Worm (Caenorhabditis elegans) whole organism, young adult: Measurements from ENCODE around the gene F31F7.2.

Experiments
- B0261.1 ChIP-seq: sonication (generic microtip); optimal IDR thresholded peaks from 2 replicates; lab custom pipeline; 2016; ENCODE audit warnings: mild to moderate bottlenecking, missing genetic modification characterization, moderate library complexity, missing compliant biosample characterization
- F22D6.2 ChIP-seq: sonication (generic microtip); optimal IDR thresholded peaks from 2 replicates; lab custom pipeline; 2016; ENCODE audit warnings: mild to moderate bottlenecking, missing genetic modification characterization, missing compliant biosample characterization
- F23B12.7 ChIP-seq: sonication (generic microtip); optimal IDR thresholded peaks from 2 replicates; lab custom pipeline; 2017; ENCODE audit warnings: missing genetic modification characterization, mild to moderate bottlenecking, missing compliant biosample characterization, antibody characterized with exemption, moderate library complexity; ENCODE audit not compliant: insufficient read depth
- F33H1.4 ChIP-seq: fragments of 200-800 bp; sonication (Bioruptor generic); IDR thresholded peaks from 2 replicates; pipeline ENCODE4 v1.3.6; 2022; ENCODE audit warnings: missing genetic modification reagents, missing genetic modification characterization, missing compliant biosample characterization
- K11D2.4 ChIP-seq: fragments of 200-800 bp; sonication (Bioruptor generic); IDR thresholded peaks from 2 replicates; pipeline ENCODE4 v1.3.6; 2022; ENCODE audit warnings: missing genetic modification reagents, missing genetic modification characterization, missing compliant biosample characterization
- T26A5.8 ChIP-seq: sonication (generic microtip); optimal IDR thresholded peaks from 2 replicates; lab custom pipeline; 2016; ENCODE audit warnings: missing genetic modification characterization, missing compliant biosample characterization
- Y53F4B.3 ChIP-seq: fragments of 200-800 bp; sonication (Bioruptor generic); IDR thresholded peaks from 2 replicates; pipeline ENCODE4 v1.3.6; 2022; ENCODE audit warnings: missing genetic modification reagents, missing genetic modification characterization, missing compliant biosample characterization
- Y79H2A.3 ChIP-seq: fragments of 200-800 bp; sonication (Bioruptor generic); conservative IDR thresholded peaks from 2 replicates; pipeline ENCODE4 v1.3.6; 2022; ENCODE audit warnings: missing genetic modification reagents, missing genetic modification characterization, missing compliant biosample characterization
- Y95B8A.8 ChIP-seq: fragments of 200-800 bp; sonication (Bioruptor generic); IDR thresholded peaks from 2 replicates; pipeline ENCODE4 v1.3.6; 2022; ENCODE audit warnings: missing genetic modification reagents, missing genetic modification characterization, missing compliant biosample characterization
- ZK185.1 ChIP-seq: sonication (generic microtip); optimal IDR thresholded peaks from 2 replicates; lab custom pipeline; 2016; ENCODE audit warnings: mild to moderate bottlenecking, missing genetic modification characterization, missing compliant biosample characterization; ENCODE audit not compliant: poor library complexity, severe bottlenecking
- aptf-2 ChIP-seq: fragments of 200-800 bp; sonication (Bioruptor generic); conservative IDR thresholded peaks from 2 replicates; pipeline ENCODE4 v1.3.6; 2022; ENCODE audit warnings: missing genetic modification reagents, missing genetic modification characterization, missing compliant biosample characterization
- aptf-3 ChIP-seq: fragments of 200-800 bp; sonication (Bioruptor generic); IDR thresholded peaks from 2 replicates; pipeline ENCODE4 v1.3.6; 2022; ENCODE audit warnings: missing genetic modification characterization, missing compliant biosample characterization
- cebp-2 ChIP-seq: fragments of 200-800 bp; sonication (Bioruptor generic); IDR thresholded peaks from 2 replicates; pipeline ENCODE4 v1.3.6; 2022; ENCODE audit warnings: missing genetic modification characterization, missing compliant biosample characterization
- ceh-40 ChIP-seq: fragments of 200-800 bp; sonication (Bioruptor generic); IDR thresholded peaks from 2 replicates; pipeline ENCODE4 v1.3.6; 2022; ENCODE audit warnings: missing genetic modification characterization, missing compliant biosample characterization
- chd-7 ChIP-seq: sonication (generic microtip); optimal IDR thresholded peaks from 2 replicates; lab custom pipeline; 2016; ENCODE audit warnings: mild to moderate bottlenecking, missing genetic modification characterization, moderate library complexity, missing compliant biosample characterization
- die-1 ChIP-seq: sonication (generic microtip); optimal IDR thresholded peaks from 2 replicates; lab custom pipeline; 2016; ENCODE audit warnings: missing genotype, mild to moderate bottlenecking, missing genetic modification characterization, missing compliant biosample characterization
- dpff-1 ChIP-seq: sonication (generic microtip); optimal IDR thresholded peaks from 2 replicates; lab custom pipeline; 2017; ENCODE audit warnings: mild to moderate bottlenecking, missing genetic modification characterization, missing compliant biosample characterization
- dpl-1 ChIP-seq: fragments of 150-350 bp; optimal IDR thresholded peaks from 2 replicates; lab custom pipeline; 2014; ENCODE audit warnings: missing biosample characterization, missing genetic modification reagents, missing genetic modification characterization
- gei-17 ChIP-seq: fragments of 200-800 bp; sonication (Bioruptor generic); optimal IDR thresholded peaks from 2 replicates; lab custom pipeline; 2018; ENCODE audit warnings: mild to moderate bottlenecking, missing genetic modification characterization, missing compliant biosample characterization
- hlh-26 ChIP-seq: fragments of 200-800 bp; sonication (Bioruptor generic); conservative IDR thresholded peaks from 2 replicates; pipeline ENCODE4 v1.3.6; 2022; ENCODE audit warnings: missing genetic modification reagents, missing genetic modification characterization, missing compliant biosample characterization
- hmg-1.2 ChIP-seq: fragments of 200-800 bp; sonication (Bioruptor generic); IDR thresholded peaks from 2 replicates; pipeline ENCODE4 v1.3.6; 2022; ENCODE audit warnings: missing genetic modification reagents, missing genetic modification characterization, missing compliant biosample characterization
- hmg-20 ChIP-seq: fragments of 200-800 bp; sonication (Bioruptor generic); IDR thresholded peaks from 2 replicates; pipeline ENCODE4 v1.3.6; 2022; ENCODE audit warnings: missing genetic modification reagents, missing genetic modification characterization, missing compliant biosample characterization
- lag-1 ChIP-seq: fragments of 200-800 bp; sonication (Bioruptor generic); IDR thresholded peaks from 2 replicates; pipeline ENCODE4 v1.3.6; 2022; ENCODE audit warnings: missing genetic modification reagents, missing genetic modification characterization, missing compliant biosample characterization
- let-526 ChIP-seq: fragments of 200-800 bp; sonication (Bioruptor generic); IDR thresholded peaks from 2 replicates; pipeline ENCODE4 v1.3.6; 2022; ENCODE audit warnings: missing genetic modification reagents, missing genetic modification characterization, missing compliant biosample characterization
- lin-26 ChIP-seq: fragments of 200-800 bp; sonication (Bioruptor generic); IDR thresholded peaks from 2 replicates; pipeline ENCODE4 v1.3.6; 2022; ENCODE audit warnings: missing genetic modification reagents, missing genetic modification characterization, missing compliant biosample characterization
- lin-35 ChIP-seq, 3 experiments: fragments of 150-350 bp in 2 of 3; sonication (generic microtip) in 1 of 3; optimal IDR thresholded peaks; 2 replicates each; lab custom pipeline; 2014 to 2018; ENCODE audit warnings: missing biosample characterization in 3 of 3, missing genetic modification characterization in 3 of 3, missing genetic modification reagents in 3 of 3
- lsl-1 ChIP-seq: fragments of 200-800 bp; sonication (Bioruptor generic); optimal IDR thresholded peaks from 2 replicates; lab custom pipeline; 2018; ENCODE audit warnings: mild to moderate bottlenecking, missing genetic modification characterization, moderate library complexity, missing compliant biosample characterization
- madf-10 ChIP-seq: sonication (generic microtip); optimal IDR thresholded peaks from 2 replicates; lab custom pipeline; 2016; ENCODE audit warnings: mild to moderate bottlenecking, missing genetic modification characterization, missing compliant biosample characterization
- madf-6 ChIP-seq: fragments of 200-800 bp; sonication (Bioruptor generic); IDR thresholded peaks from 2 replicates; pipeline ENCODE4 v1.3.6; 2022; ENCODE audit warnings: missing genetic modification reagents, missing genetic modification characterization, missing compliant biosample characterization
- mel-28 ChIP-seq: sonication (generic microtip); optimal IDR thresholded peaks from 2 replicates; lab custom pipeline; 2016; ENCODE audit warnings: borderline replicate concordance, mild to moderate bottlenecking, missing genetic modification characterization, missing compliant biosample characterization
- nhr-120 ChIP-seq: fragments of 200-800 bp; sonication (Bioruptor generic); IDR thresholded peaks from 2 replicates; pipeline ENCODE4 v1.3.6; 2022; ENCODE audit warnings: missing genetic modification characterization, missing compliant biosample characterization
- nhr-179 ChIP-seq: sonication (generic microtip); optimal IDR thresholded peaks from 2 replicates; lab custom pipeline; 2016; ENCODE audit warnings: mild to moderate bottlenecking, missing genetic modification characterization, missing compliant biosample characterization
- nhr-90 ChIP-seq: sonication (generic microtip); optimal IDR thresholded peaks from 2 replicates; lab custom pipeline; 2016; ENCODE audit warnings: missing genotype, mild to moderate bottlenecking, missing genetic modification characterization, missing compliant biosample characterization
- pbrm-1 ChIP-seq: fragments of 200-800 bp; sonication (Bioruptor generic); IDR thresholded peaks from 2 replicates; pipeline ENCODE4 v1.3.6; 2022; ENCODE audit warnings: missing genetic modification reagents, missing genetic modification characterization, missing compliant biosample characterization
- pha-4 ChIP-seq: fragments of 150-350 bp; sonication (generic microtip); optimal IDR thresholded peaks from 2 replicates; lab custom pipeline; 2014; ENCODE audit warnings: missing biosample characterization, missing genetic modification reagents, missing genetic modification characterization
- rpc-1 ChIP-seq, 2 experiments: fragments of 150-350 bp in 1 of 2; sonication (generic microtip) in 1 of 2; optimal IDR thresholded peaks; 2 replicates each; lab custom pipeline; 2014 to 2018; ENCODE audit warnings: missing biosample characterization in 1 of 2, missing genetic modification characterization in 1 of 2, missing genetic modification reagents in 1 of 2, missing genotype in 1 of 2
- sdz-38 ChIP-seq: sonication (generic microtip); optimal IDR thresholded peaks from 2 replicates; lab custom pipeline; 2016; ENCODE audit warnings: missing genotype, missing genetic modification characterization, missing compliant biosample characterization
- snpc-3.4 ChIP-seq: sonication (generic microtip); optimal IDR thresholded peaks from 2 replicates; lab custom pipeline; 2017; ENCODE audit warnings: missing genetic modification characterization, mild to moderate bottlenecking, missing compliant biosample characterization, antibody characterized with exemption, moderate library complexity, missing genotype, missing genetic modification reagents
- somi-1 ChIP-seq: fragments of 200-800 bp; sonication (Bioruptor generic); optimal IDR thresholded peaks from 2 replicates; lab custom pipeline; 2018; ENCODE audit warnings: mild to moderate bottlenecking, missing genetic modification characterization, missing compliant biosample characterization
- sptf-2 ChIP-seq: fragments of 200-800 bp; sonication (Bioruptor generic); optimal IDR thresholded peaks from 2 replicates; lab custom pipeline; 2018; ENCODE audit warnings: mild to moderate bottlenecking, missing genetic modification characterization, missing compliant biosample characterization
- tbx-9 ChIP-seq: sonication (generic microtip); optimal IDR thresholded peaks from 2 replicates; lab custom pipeline; 2016; ENCODE audit warnings: borderline replicate concordance, missing genetic modification characterization, inconsistent platforms, missing compliant biosample characterization
- tlf-1 ChIP-seq: fragments of 200-800 bp; sonication (Bioruptor generic); optimal IDR thresholded peaks from 2 replicates; lab custom pipeline; 2018; ENCODE audit warnings: mild to moderate bottlenecking, missing genetic modification characterization, missing compliant biosample characterization
- unc-130 ChIP-seq: sonication (generic microtip); optimal IDR thresholded peaks from 2 replicates; lab custom pipeline; 2016; ENCODE audit warnings: missing genetic modification reagents, missing genetic modification characterization, missing compliant biosample characterization
- zfh-2 ChIP-seq: fragments of 200-800 bp; sonication (Bioruptor generic); conservative IDR thresholded peaks from 2 replicates; pipeline ENCODE4 v1.3.6; 2022; ENCODE audit warnings: missing genetic modification reagents, missing genetic modification characterization, missing compliant biosample characterization
- ztf-22 ChIP-seq: fragments of 200-800 bp; sonication (Bioruptor generic); optimal IDR thresholded peaks from 2 replicates; lab custom pipeline; 2018; ENCODE audit warnings: mild to moderate bottlenecking, missing genetic modification characterization, moderate library complexity, missing compliant biosample characterization
- ztf-26 ChIP-seq: sonication (generic microtip); optimal IDR thresholded peaks from 2 replicates; lab custom pipeline; 2017; ENCODE audit warnings: missing genetic modification characterization, missing compliant biosample characterization

Gene F31F7.2

DNA sequence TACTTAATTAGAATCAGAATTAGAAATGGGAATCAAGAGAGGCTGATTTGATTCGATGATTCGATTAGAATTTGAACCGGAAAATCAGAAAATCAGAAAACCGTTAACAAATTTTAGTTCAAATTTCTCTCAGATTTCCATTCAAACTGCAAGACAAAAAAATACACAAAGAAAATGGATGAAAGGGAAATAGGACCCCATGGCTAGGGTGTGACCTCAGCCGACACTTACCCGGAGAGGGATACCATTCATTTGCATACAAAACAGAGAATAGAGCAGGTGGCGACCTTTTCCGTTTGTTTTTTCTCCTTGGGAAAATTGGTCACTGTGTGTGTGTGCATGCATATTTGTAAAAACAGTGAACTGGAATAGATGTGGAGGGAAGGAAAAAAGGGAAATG lies 36.7 kb upstream of the F31F7.2 start:
- TF ChIP-seq lag-1 (no peak), pbrm-1 (GFP tag; lab: Robert Waterston, UW) (no peak), let-526 (GFP tag; lab: Robert Waterston, UW) (no peak), B0261.1 (tag; lab: Kevin White, UChicago) (no peak), lsl-1 (no peak), die-1 (no peak), nhr-90 (no peak), T26A5.8 (tag; lab: Kevin White, UChicago) (no peak), somi-1 (GFP tag; lab: Kevin White, UChicago) (no peak), ceh-40 (GFP tag; lab: Robert Waterston, UW) (no peak), tlf-1 (GFP tag; lab: Kevin White, UChicago) (no peak), rpc-1 (optimal IDR thresholded peaks at IDR 0.05; lab: Kevin White, UChicago) (no peak), rpc-1 (tag; optimal IDR thresholded peaks at IDR 0.05; lab: Kevin White, UChicago) (no peak), hlh-26 (GFP tag; lab: Robert Waterston, UW) (no peak), mel-28 (tag; lab: Kevin White, UChicago) (no peak), aptf-2 (GFP tag; lab: Robert Waterston, UW) (no peak), zfh-2 (GFP tag; lab: Robert Waterston, UW) (no peak), Y79H2A.3 (GFP tag; lab: Robert Waterston, UW) (no peak), sdz-38 (no peak)

DNA sequence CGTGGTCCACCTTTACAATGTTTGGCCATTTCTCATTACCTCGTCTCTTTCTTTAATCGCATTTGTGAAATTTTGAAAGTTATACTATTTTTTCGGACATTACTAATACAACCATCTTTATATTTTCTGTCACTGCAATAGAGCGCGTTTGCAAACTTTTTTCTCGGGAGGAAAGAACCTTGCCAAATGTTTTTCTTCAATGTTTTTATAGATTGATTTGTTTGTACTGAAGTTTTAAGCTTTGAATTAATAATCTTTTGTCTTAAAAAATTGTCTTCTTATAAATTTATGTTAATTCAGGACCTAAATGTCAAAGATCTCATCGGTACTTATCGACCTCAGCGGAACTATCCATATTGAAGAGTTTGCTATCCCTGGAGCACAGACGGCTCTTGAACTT lies 35.8 kb upstream of the F31F7.2 start, which contains the start of gene K08B12.3:
K08B12.3 (plus strand) TSS at position 301 of the 400 bp plus-strand sequence.
- TF ChIP-seq dpl-1 (GFP tag; lab: Kevin White, UChicago) (no peak), hmg-1.2 (GFP tag; lab: Robert Waterston, UW) (no peak), nhr-179 (no peak), madf-6 (no peak), lin-26 (GFP tag; lab: Robert Waterston, UW) (no peak), pha-4 (tag; lab: Kevin White, UChicago) (no peak), unc-130 (no peak)

DNA sequence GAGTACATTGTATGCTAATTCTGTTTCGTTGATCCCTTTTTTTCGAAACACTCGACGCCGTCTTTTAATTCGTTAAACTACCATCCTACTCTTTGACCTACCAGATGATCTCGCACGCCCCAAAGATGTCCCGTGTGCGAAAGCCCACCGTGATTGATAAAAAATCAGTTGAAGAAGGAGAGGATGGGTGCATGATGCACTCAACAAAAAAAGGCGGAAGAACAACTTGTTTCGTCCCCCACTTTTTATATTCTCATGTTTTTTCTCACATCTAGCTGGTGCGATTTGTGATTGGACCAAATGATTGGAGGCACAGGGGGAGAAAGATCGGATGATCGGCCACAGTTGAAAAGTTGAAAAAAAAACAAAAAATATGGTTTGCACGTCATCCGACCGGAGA lies 32.3 kb upstream of the F31F7.2 start:
- TF ChIP-seq T26A5.8 (tag; lab: Kevin White, UChicago) (no peak), Y53F4B.3 (GFP tag; lab: Robert Waterston, UW) (no peak), F33H1.4 (GFP tag; lab: Robert Waterston, UW) (no peak), ztf-26 (tag; lab: Kevin White, UChicago) (peak; percentile 60), ztf-22 (GFP tag; lab: Kevin White, UChicago) (no peak), Y79H2A.3 (GFP tag; lab: Robert Waterston, UW) (no peak), snpc-3.4 (tag; lab: Kevin White, UChicago) (no peak), lin-26 (GFP tag; lab: Robert Waterston, UW) (peak; percentile 69; the same call in 1 of the 2 replicates), cebp-2 (GFP tag; lab: Robert Waterston, UW) (no peak), somi-1 (GFP tag; lab: Kevin White, UChicago) (peak; percentile 88), Y95B8A.8 (GFP tag; lab: Robert Waterston, UW) (no peak), dpl-1 (GFP tag; lab: Kevin White, UChicago) (no peak), hmg-20 (GFP tag; lab: Robert Waterston, UW) (no peak), unc-130 (no peak), aptf-3 (no peak), tbx-9 (tag; lab: Kevin White, UChicago) (no peak), chd-7 (tag; lab: Kevin White, UChicago) (peak; percentile 15), F22D6.2 (tag; lab: Kevin White, UChicago) (no peak), sptf-2 (no peak), ZK185.1 (tag; lab: Kevin White, UChicago) (no peak), pha-4 (tag; lab: Kevin White, UChicago) (no peak), madf-10 (no peak), F23B12.7 (tag; lab: Kevin White, UChicago) (no peak), nhr-120 (GFP tag; lab: Robert Waterston, UW) (no peak), K11D2.4 (GFP tag; lab: Robert Waterston, UW) (peak; percentile 75; the same call in 1 of the 2 replicates), dpff-1 (no peak), lin-35 (GFP tag; optimal IDR thresholded peaks at IDR 0.05; lab: Kevin White, UChicago) (no peak), gei-17 (GFP tag; lab: Kevin White, UChicago) (no peak)
